Worm (Caenorhabditis elegans): Measurements from ENCODE around the gene T01G1.2.

ce11 chrIV:11337021-11337420 is 17.2 kb upstream of the T01G1.2 start, which contains the start of gene F54E12.2:
- TF ChIP-seq mls-2 (tag; optimal IDR thresholded peaks at IDR 0.05) (no peak), unc-62 (GFP tag; optimal IDR thresholded peaks at IDR 0.05) (no peak)
